Worm (Caenorhabditis elegans) whole organism, L2 larva: ENCODE data around the gene mop-25.1.

Experiments used
- C34F6.9 ChIP-seq: fragments of 150-350 bp; optimal IDR thresholded peaks from 2 replicates; lab custom pipeline; 2014; ENCODE audit warnings: missing biosample characterization, missing genetic modification characterization
- F13H6.1 ChIP-seq: sonication (generic microtip); optimal IDR thresholded peaks from 2 replicates; lab custom pipeline; 2016; ENCODE audit warnings: missing genetic modification characterization, missing compliant biosample characterization
- R02D3.7 ChIP-seq: fragments of 150-350 bp; optimal IDR thresholded peaks from 2 replicates; lab custom pipeline; 2014; ENCODE audit warnings: missing biosample characterization, missing genetic modification characterization
- Y55F3AM.14 ChIP-seq: fragments of 200-800 bp; sonication (Bioruptor generic); optimal IDR thresholded peaks from 2 replicates; lab custom pipeline; 2018; ENCODE audit warnings: mild to moderate bottlenecking, missing genetic modification characterization, missing compliant biosample characterization
- ZK546.5 ChIP-seq: sonication (generic microtip); optimal IDR thresholded peaks from 2 replicates; lab custom pipeline; 2017; ENCODE audit warnings: missing biosample characterization, missing genetic modification characterization
- alr-1 ChIP-seq: fragments of 150-350 bp; optimal IDR thresholded peaks from 2 replicates; lab custom pipeline; 2014; ENCODE audit warnings: missing biosample characterization, missing genetic modification characterization
- aly-2 ChIP-seq: fragments of 150-350 bp; optimal IDR thresholded peaks from 2 replicates; lab custom pipeline; 2014; ENCODE audit warnings: missing biosample characterization, missing genetic modification characterization
- ama-1 ChIP-seq: fragments of 150-350 bp; optimal IDR thresholded peaks from 2 replicates; lab custom pipeline; 2018; ENCODE audit warnings: inconsistent platforms
- blmp-1 ChIP-seq: sonication (generic microtip); optimal IDR thresholded peaks from 2 replicates; lab custom pipeline; 2017; ENCODE audit warnings: missing genetic modification characterization, mild to moderate bottlenecking, missing compliant biosample characterization, antibody characterized with exemption, moderate library complexity; ENCODE audit not compliant: insufficient read depth
- ceh-16 ChIP-seq: fragments of 150-350 bp; optimal IDR thresholded peaks from 2 replicates; lab custom pipeline; 2014; ENCODE audit warnings: missing biosample characterization, missing genetic modification characterization
- ceh-82 ChIP-seq: fragments of 150-350 bp; optimal IDR thresholded peaks from 2 replicates; lab custom pipeline; 2014; ENCODE audit warnings: missing biosample characterization, missing genetic modification characterization
- crh-2 ChIP-seq: sonication (generic microtip); optimal IDR thresholded peaks from 2 replicates; lab custom pipeline; 2017; ENCODE audit warnings: missing biosample characterization, missing genetic modification characterization
- dmd-4 ChIP-seq: sonication (generic microtip); optimal IDR thresholded peaks from 2 replicates; lab custom pipeline; 2017; ENCODE audit warnings: missing biosample characterization, missing genetic modification characterization
- egl-27 ChIP-seq: sonication (generic microtip); optimal IDR thresholded peaks from 3 replicates; lab custom pipeline; 2017; ENCODE audit warnings: missing biosample characterization, missing genetic modification reagents, missing genetic modification characterization
- elt-1 ChIP-seq: fragments of 150-350 bp; optimal IDR thresholded peaks from 2 replicates; lab custom pipeline; 2014; ENCODE audit warnings: missing biosample characterization, missing genetic modification characterization
- elt-3 ChIP-seq: sonication (generic microtip); optimal IDR thresholded peaks from 2 replicates; lab custom pipeline; 2017; ENCODE audit warnings: missing biosample characterization, missing genetic modification characterization
- fos-1 ChIP-seq: fragments of 150-350 bp; optimal IDR thresholded peaks from 2 replicates; lab custom pipeline; 2014; ENCODE audit warnings: missing biosample characterization, missing genetic modification characterization
- gmeb-1 ChIP-seq: fragments of 150-350 bp; optimal IDR thresholded peaks from 2 replicates; lab custom pipeline; 2014; ENCODE audit warnings: missing biosample characterization, missing genetic modification characterization
- lin-11 ChIP-seq: fragments of 150-350 bp; sonication (generic microtip); optimal IDR thresholded peaks from 2 replicates; lab custom pipeline; 2014; ENCODE audit warnings: missing biosample characterization, missing genetic modification characterization, inconsistent platforms, mixed read lengths
- lin-13 ChIP-seq: fragments of 150-350 bp; optimal IDR thresholded peaks from 2 replicates; lab custom pipeline; 2014; ENCODE audit warnings: missing biosample characterization, missing genetic modification reagents, missing genetic modification characterization
- lin-39 ChIP-seq: fragments of 150-350 bp; optimal IDR thresholded peaks from 2 replicates; lab custom pipeline; 2014; ENCODE audit warnings: missing biosample characterization, missing genetic modification reagents, missing genetic modification characterization
- lsy-2 ChIP-seq, 2 experiments: fragments of 150-350 bp in 1 of 2; sonication (generic microtip) in 1 of 2; optimal IDR thresholded peaks; 2 replicates each; lab custom pipeline; 2014 to 2017; ENCODE audit warnings: missing biosample characterization in 2 of 2, missing genetic modification characterization in 2 of 2
- mab-5 ChIP-seq: fragments of 150-350 bp; optimal IDR thresholded peaks from 2 replicates; lab custom pipeline; 2014; ENCODE audit warnings: missing biosample characterization, missing genetic modification characterization
- mbf-1 ChIP-seq: sonication (generic microtip); optimal IDR thresholded peaks from 2 replicates; lab custom pipeline; 2017; ENCODE audit warnings: missing biosample characterization, missing genetic modification characterization
- mdl-1 ChIP-seq, 2 experiments: fragments of 150-350 bp in 1 of 2; sonication (generic microtip) in 1 of 2; optimal IDR thresholded peaks; 2 replicates each; lab custom pipeline; 2017; ENCODE audit warnings: missing biosample characterization in 2 of 2, missing genetic modification characterization in 2 of 2
- nhr-10 ChIP-seq: sonication (generic microtip); optimal IDR thresholded peaks from 2 replicates; lab custom pipeline; 2017; ENCODE audit warnings: missing biosample characterization, missing genetic modification characterization
- nhr-11 ChIP-seq: fragments of 150-350 bp; optimal IDR thresholded peaks from 2 replicates; lab custom pipeline; 2014; ENCODE audit warnings: missing biosample characterization, missing genetic modification characterization
- nhr-12 ChIP-seq: fragments of 150-350 bp; optimal IDR thresholded peaks from 2 replicates; lab custom pipeline; 2014; ENCODE audit warnings: missing biosample characterization, missing genetic modification characterization
- nhr-129 ChIP-seq: fragments of 150-350 bp; optimal IDR thresholded peaks from 2 replicates; lab custom pipeline; 2014; ENCODE audit warnings: missing biosample characterization, missing genetic modification characterization
- nhr-21 ChIP-seq: fragments of 150-350 bp; optimal IDR thresholded peaks from 2 replicates; lab custom pipeline; 2014; ENCODE audit warnings: missing biosample characterization, missing genetic modification characterization
- nhr-23 ChIP-seq: fragments of 150-350 bp; optimal IDR thresholded peaks from 2 replicates; lab custom pipeline; 2014; ENCODE audit warnings: missing biosample characterization, missing genetic modification reagents, missing genetic modification characterization
- nhr-237 ChIP-seq: fragments of 150-350 bp; optimal IDR thresholded peaks from 2 replicates; lab custom pipeline; 2014; ENCODE audit warnings: missing biosample characterization, missing genetic modification characterization
- nhr-25 ChIP-seq: fragments of 150-350 bp; sonication (generic microtip); optimal IDR thresholded peaks from 3 replicates; lab custom pipeline; 2014; ENCODE audit warnings: missing biosample characterization, missing genetic modification characterization
- nhr-6 ChIP-seq: fragments of 150-350 bp; optimal IDR thresholded peaks from 2 replicates; lab custom pipeline; 2014; ENCODE audit warnings: missing biosample characterization, missing genetic modification characterization
- nhr-77 ChIP-seq: fragments of 150-350 bp; optimal IDR thresholded peaks from 2 replicates; lab custom pipeline; 2014; ENCODE audit warnings: missing biosample characterization, missing genetic modification characterization
- peb-1 ChIP-seq: fragments of 150-350 bp; optimal IDR thresholded peaks from 2 replicates; lab custom pipeline; 2014; ENCODE audit warnings: missing biosample characterization, missing genetic modification characterization
- sem-4 ChIP-seq: fragments of 150-350 bp; optimal IDR thresholded peaks from 2 replicates; lab custom pipeline; 2014; ENCODE audit warnings: missing biosample characterization, missing genetic modification reagents, missing genetic modification characterization
- skn-1 ChIP-seq: sonication (generic microtip); optimal IDR thresholded peaks from 2 replicates; lab custom pipeline; 2017; ENCODE audit warnings: missing biosample characterization, missing genetic modification characterization
- sma-3 ChIP-seq: sonication (generic microtip); optimal IDR thresholded peaks from 2 replicates; lab custom pipeline; 2016; ENCODE audit warnings: missing genetic modification reagents, missing genetic modification characterization, missing compliant biosample characterization
- sma-9 ChIP-seq, 2 experiments: fragments of 150-350 bp in 1 of 2; sonication (generic microtip) in 1 of 2; optimal IDR thresholded peaks; 2 replicates each; lab custom pipeline; 2014 to 2016; ENCODE audit warnings: missing genetic modification characterization in 2 of 2, mild to moderate bottlenecking in 1 of 2, missing biosample characterization in 1 of 2, missing compliant biosample characterization in 1 of 2, missing genetic modification reagents in 1 of 2, moderate library complexity in 1 of 2
- snpc-4 ChIP-seq: fragments of 150-350 bp; optimal IDR thresholded peaks from 2 replicates; lab custom pipeline; 2014; ENCODE audit warnings: missing biosample characterization, missing genetic modification characterization
- unc-39 ChIP-seq: fragments of 150-350 bp; optimal IDR thresholded peaks from 2 replicates; lab custom pipeline; 2014; ENCODE audit warnings: missing biosample characterization, missing genetic modification characterization
- unc-55 ChIP-seq: fragments of 150-350 bp; sonication (generic microtip); optimal IDR thresholded peaks from 3 replicates; lab custom pipeline; 2014; ENCODE audit warnings: missing biosample characterization, missing genetic modification reagents, missing genetic modification characterization
- unc-62 ChIP-seq: fragments of 150-350 bp; optimal IDR thresholded peaks from 2 replicates; lab custom pipeline; 2014; ENCODE audit warnings: missing biosample characterization, missing genetic modification reagents, missing genetic modification characterization
- zag-1 ChIP-seq: fragments of 150-350 bp; optimal IDR thresholded peaks from 2 replicates; lab custom pipeline; 2014; ENCODE audit warnings: missing biosample characterization, missing genetic modification characterization
- ztf-1 ChIP-seq: fragments of 200-800 bp; sonication (Bioruptor generic); conservative IDR thresholded peaks from 2 replicates; pipeline ENCODE4 v1.3.6; 2022; ENCODE audit warnings: missing genetic modification characterization, missing compliant biosample characterization
- ztf-11 ChIP-seq: sonication (generic microtip); optimal IDR thresholded peaks from 2 replicates; lab custom pipeline; 2017; ENCODE audit warnings: missing biosample characterization, missing genetic modification characterization
- ztf-4 ChIP-seq: fragments of 150-350 bp; optimal IDR thresholded peaks from 2 replicates; lab custom pipeline; 2014; ENCODE audit warnings: missing biosample characterization, missing genetic modification characterization

The mop-25.1 gene

DNA sequence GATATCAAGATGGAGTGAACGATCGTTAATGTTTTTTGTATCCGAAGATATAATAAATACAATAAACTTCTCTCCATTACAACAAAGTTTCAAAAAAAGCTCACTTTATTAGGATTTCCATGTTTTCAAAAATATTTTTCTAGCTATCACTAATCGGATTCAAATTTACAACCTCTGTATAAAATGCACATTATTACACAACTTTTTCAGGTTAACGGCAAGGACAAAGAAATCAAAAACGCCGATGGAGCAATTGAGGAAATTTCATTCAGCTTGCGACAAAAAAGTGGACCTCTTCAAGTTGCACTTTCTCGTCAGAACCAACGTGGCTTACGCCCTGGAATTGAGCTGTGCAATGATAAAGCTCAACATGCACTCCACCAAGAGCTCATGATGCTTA is 5.1 kb upstream of the mop-25.1 start:
- TF ChIP-seq ztf-1 (GFP tag; lab: Robert Waterston, UW) (no peak), sma-9 (GFP tag; optimal IDR thresholded peaks at IDR 0.05; lab: Kevin White, UChicago) (no peak), sma-9 (tag; optimal IDR thresholded peaks at IDR 0.05; lab: Kevin White, UChicago) (no peak), R02D3.7 (tag; lab: Kevin White, UChicago) (no peak), skn-1 (tag; lab: Kevin White, UChicago) (no peak), mdl-1 (tag; optimal IDR thresholded peaks at IDR 0.05; lab: Kevin White, UChicago) (no peak), gmeb-1 (tag; lab: Kevin White, UChicago) (no peak), nhr-6 (tag; lab: Kevin White, UChicago) (no peak), unc-62 (GFP tag; lab: Kevin White, UChicago) (no peak), zag-1 (tag; lab: Kevin White, UChicago) (no peak), fos-1 (tag; lab: Kevin White, UChicago) (no peak), lin-11 (tag; lab: Kevin White, UChicago) (no peak), unc-55 (GFP tag; lab: Kevin White, UChicago) (no peak), mbf-1 (tag; lab: Kevin White, UChicago) (no peak)

DNA sequence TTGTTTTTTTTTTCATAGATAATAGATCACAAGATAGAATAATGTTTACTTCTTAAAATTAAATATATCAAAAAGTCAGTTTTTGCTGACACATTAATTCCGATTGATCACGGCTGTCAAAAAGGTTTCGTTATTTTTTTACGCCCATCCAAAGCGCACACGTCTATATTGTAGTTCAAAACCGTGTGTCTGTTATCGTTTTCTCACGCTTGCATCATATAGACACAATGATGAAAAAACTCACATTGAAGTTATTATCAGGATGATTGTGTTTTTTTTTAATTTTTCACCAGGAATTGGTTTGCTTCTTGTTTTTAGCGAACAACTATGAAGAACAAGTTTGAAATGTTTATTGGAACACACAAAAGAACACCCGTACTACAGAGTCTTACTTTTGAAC is 4.3 kb upstream of the mop-25.1 start:
- TF ChIP-seq egl-27 (tag; lab: Kevin White, UChicago) (no peak), sma-3 (peak; percentile 71), ZK546.5 (tag; lab: Kevin White, UChicago) (no peak), ama-1 (lab: Kevin White, UChicago) (no peak), F13H6.1 (tag; lab: Kevin White, UChicago) (peak; percentile 5), nhr-23 (tag; lab: Kevin White, UChicago) (no peak), skn-1 (tag; lab: Kevin White, UChicago) (peak; percentile 66), zag-1 (tag; lab: Kevin White, UChicago) (no peak), mbf-1 (tag; lab: Kevin White, UChicago) (no peak), fos-1 (tag; lab: Kevin White, UChicago) (peak; percentile 92), peb-1 (tag; lab: Kevin White, UChicago) (no peak), nhr-129 (peak; percentile 100), unc-55 (GFP tag; lab: Kevin White, UChicago) (no peak), elt-1 (tag; lab: Kevin White, UChicago) (no peak), ztf-11 (tag; lab: Kevin White, UChicago) (no peak), blmp-1 (no peak), mab-5 (tag; lab: Kevin White, UChicago) (no peak), R02D3.7 (tag; lab: Kevin White, UChicago) (no peak), sem-4 (tag; lab: Kevin White, UChicago) (no peak), crh-2 (peak; percentile 69), unc-39 (tag; lab: Kevin White, UChicago) (no peak), sma-9 (GFP tag; optimal IDR thresholded peaks at IDR 0.05; lab: Kevin White, UChicago) (peak; percentile 76), sma-9 (tag; optimal IDR thresholded peaks at IDR 0.05; lab: Kevin White, UChicago) (no peak), nhr-237 (tag; lab: Kevin White, UChicago) (no peak), elt-3 (tag; lab: Kevin White, UChicago) (no peak), nhr-11 (tag; lab: Kevin White, UChicago) (no peak), dmd-4 (tag; lab: Kevin White, UChicago) (no peak), lin-39 (no peak), Y55F3AM.14 (no peak), ceh-16 (tag; lab: Kevin White, UChicago) (no peak), nhr-77 (tag; lab: Kevin White, UChicago) (no peak), aly-2 (tag; lab: Kevin White, UChicago) (no peak), unc-62 (GFP tag; lab: Kevin White, UChicago) (no peak), ztf-1 (GFP tag; lab: Robert Waterston, UW) (no peak), C34F6.9 (tag; lab: Kevin White, UChicago) (no peak), nhr-25 (tag; lab: Kevin White, UChicago) (peak; percentile 73), lsy-2 (tag; optimal IDR thresholded peaks at IDR 0.05; lab: Kevin White, UChicago) (peak in 1 of 2 experiments; percentile 34), nhr-12 (tag; lab: Kevin White, UChicago) (no peak), snpc-4 (no peak), mdl-1 (tag; optimal IDR thresholded peaks at IDR 0.05; lab: Kevin White, UChicago) (no peak), alr-1 (tag; lab: Kevin White, UChicago) (no peak), ceh-82 (tag; lab: Kevin White, UChicago) (no peak), gmeb-1 (tag; lab: Kevin White, UChicago) (peak; percentile 72), nhr-6 (tag; lab: Kevin White, UChicago) (no peak), nhr-21 (peak; percentile 27), ztf-4 (tag; lab: Kevin White, UChicago) (no peak), lin-13 (GFP tag; lab: Kevin White, UChicago) (peak; percentile 41), lin-11 (tag; lab: Kevin White, UChicago) (no peak), nhr-10 (tag; lab: Kevin White, UChicago) (no peak)
